Fruit fly (Drosophila melanogaster) whole organism, embryonic: ENCODE data around the gene CG15888.

Source experiments
- Antp ChIP-seq: fragments of 200-800 bp; sonication (Bioruptor generic); optimal IDR thresholded peaks from 3 replicates; lab custom pipeline; 2016; ENCODE audit warnings: missing biosample characterization, missing genetic modification characterization
- Atf3 ChIP-seq: fragments of 200-800 bp; sonication (Bioruptor generic); optimal IDR thresholded peaks from 3 replicates; lab custom pipeline; 2016; ENCODE audit warnings: missing biosample characterization, missing genetic modification characterization
- B-H2 ChIP-seq: fragments of 200-800 bp; sonication (Bioruptor generic); optimal IDR thresholded peaks from 2 replicates; lab custom pipeline; 2018; ENCODE audit warnings: missing biosample characterization, mild to moderate bottlenecking, missing genetic modification characterization
- Bdp1 ChIP-seq: fragments of 200-800 bp; sonication (Bioruptor generic); optimal IDR thresholded peaks from 3 replicates; lab custom pipeline; 2016; ENCODE audit warnings: missing biosample characterization, missing genetic modification characterization
- Blimp-1 ChIP-seq: fragments of 200-800 bp; sonication (Bioruptor generic); optimal IDR thresholded peaks from 3 replicates; lab custom pipeline; 2018; ENCODE audit warnings: missing biosample characterization, missing genetic modification characterization, mild to moderate bottlenecking, moderate library complexity, missing genetic modification reagents
- CG10462 ChIP-seq: fragments of 200-800 bp; sonication (Bioruptor generic); optimal IDR thresholded peaks from 2 replicates; lab custom pipeline; 2016; ENCODE audit warnings: missing biosample characterization, missing genetic modification characterization
- CG11456 ChIP-seq: fragments of 200-800 bp; sonication (Bioruptor generic); IDR thresholded peaks from 3 replicates; pipeline ENCODE4 v1.3.6; 2022; ENCODE audit warnings: missing biosample characterization, missing genetic modification characterization
- CG11696 ChIP-seq: fragments of 200-800 bp; sonication (Bioruptor generic); IDR thresholded peaks from 2 replicates; pipeline ENCODE4 v1.3.6; 2022; ENCODE audit warnings: missing biosample characterization, missing genetic modification characterization
- CG12071 ChIP-seq: fragments of 200-800 bp; sonication (Bioruptor generic); optimal IDR thresholded peaks from 3 replicates; lab custom pipeline; 2018; ENCODE audit warnings: missing biosample characterization, mild to moderate bottlenecking, missing genetic modification characterization
- CG14014 ChIP-seq: fragments of 200-800 bp; sonication (Bioruptor generic); IDR thresholded peaks from 2 replicates; pipeline ENCODE4 v1.3.6; 2022; ENCODE audit warnings: missing biosample characterization, missing genetic modification characterization
- CG1529 ChIP-seq: fragments of 200-800 bp; sonication (Bioruptor generic); optimal IDR thresholded peaks from 3 replicates; lab custom pipeline; 2018; ENCODE audit warnings: missing biosample characterization, missing genetic modification characterization
- CG18011 ChIP-seq: fragments of 200-800 bp; sonication (Bioruptor generic); optimal IDR thresholded peaks from 2 replicates; lab custom pipeline; 2017; ENCODE audit warnings: missing biosample characterization, missing genetic modification characterization, mild to moderate bottlenecking, moderate library complexity, missing genotype
- CG18262 ChIP-seq: fragments of 200-800 bp; optimal IDR thresholded peaks from 3 replicates; lab custom pipeline; 2019; ENCODE audit warnings: missing biosample characterization, mild to moderate bottlenecking, missing genetic modification characterization, moderate library complexity
- CG18599 ChIP-seq: fragments of 200-800 bp; sonication (Bioruptor generic); optimal IDR thresholded peaks from 3 replicates; lab custom pipeline; 2017; ENCODE audit warnings: missing biosample characterization, missing genetic modification characterization, mild to moderate bottlenecking, moderate library complexity, missing genetic modification reagents
- CG2712 ChIP-seq: fragments of 200-800 bp; optimal IDR thresholded peaks from 3 replicates; lab custom pipeline; 2019; ENCODE audit warnings: missing biosample characterization, mild to moderate bottlenecking, missing genetic modification characterization, moderate library complexity
- CG32532 ChIP-seq: fragments of 200-800 bp; sonication (Bioruptor generic); IDR thresholded peaks from 2 replicates; pipeline ENCODE4 v1.3.6; 2022; ENCODE audit warnings: missing biosample characterization, missing genetic modification characterization
- CG33213 ChIP-seq: fragments of 200-800 bp; sonication (Bioruptor generic); optimal IDR thresholded peaks from 3 replicates; lab custom pipeline; 2016; ENCODE audit warnings: missing biosample characterization, missing genetic modification characterization
- CG4282 ChIP-seq: fragments of 200-800 bp; sonication (Bioruptor generic); optimal IDR thresholded peaks from 2 replicates; lab custom pipeline; 2016; ENCODE audit warnings: missing biosample characterization, missing genetic modification characterization
- CG5245 ChIP-seq: fragments of 200-800 bp; sonication (Bioruptor generic); optimal IDR thresholded peaks from 3 replicates; lab custom pipeline; 2016; ENCODE audit warnings: missing biosample characterization, missing genetic modification characterization
- CG7745 ChIP-seq: fragments of 200-800 bp; sonication (Bioruptor generic); optimal IDR thresholded peaks from 2 replicates; lab custom pipeline; 2018; ENCODE audit warnings: missing biosample characterization, mild to moderate bottlenecking, missing genetic modification characterization, moderate library complexity
- CTCF ChIP-seq: fragments of 200-800 bp; sonication (Bioruptor generic); optimal IDR thresholded peaks from 2 replicates; lab custom pipeline; 2017; ENCODE audit warnings: missing biosample characterization, mild to moderate bottlenecking, missing genetic modification characterization, moderate library complexity
- Dfd ChIP-seq, 2 experiments: fragments of >200 bp; optimal IDR thresholded peaks; 2 replicates each; lab custom pipeline; 2017; ENCODE audit warnings: missing biosample characterization in 2 of 2, missing genetic modification characterization in 2 of 2
- Jarid2 ChIP-seq: fragments of 200-800 bp; sonication (Bioruptor generic); optimal IDR thresholded peaks from 3 replicates; lab custom pipeline; 2017; ENCODE audit warnings: mild to moderate bottlenecking, missing biosample characterization, missing genetic modification reagents, missing genetic modification characterization
- Lim3 ChIP-seq: fragments of 200-800 bp; sonication (Bioruptor generic); IDR thresholded peaks from 2 replicates; pipeline ENCODE4 v1.3.6; 2022; ENCODE audit warnings: missing biosample characterization, missing genetic modification characterization
- Mes4 ChIP-seq: fragments of 200-800 bp; sonication (Bioruptor generic); optimal IDR thresholded peaks from 2 replicates; lab custom pipeline; 2016; ENCODE audit warnings: missing biosample characterization, missing genetic modification characterization
- NC2α ChIP-seq: fragments of 200-800 bp; sonication (Bioruptor generic); optimal IDR thresholded peaks from 2 replicates; lab custom pipeline; 2016; ENCODE audit warnings: missing biosample characterization, missing genetic modification characterization
- NFAT ChIP-seq: fragments of 200-800 bp; sonication (Bioruptor generic); IDR thresholded peaks from 2 replicates; pipeline ENCODE4 v1.3.6; 2022; ENCODE audit warnings: missing biosample characterization, missing genetic modification characterization
- Nf-YC ChIP-seq: fragments of 200-800 bp; optimal IDR thresholded peaks from 3 replicates; lab custom pipeline; 2019; ENCODE audit warnings: missing biosample characterization, mild to moderate bottlenecking, missing genetic modification characterization, moderate library complexity
- Pdp1 ChIP-seq, 2 experiments: fragments of 200-800 bp; sonication (Bioruptor generic); optimal IDR thresholded peaks; 3 replicates each; lab custom pipeline; 2016; ENCODE audit warnings: missing biosample characterization in 2 of 2, missing genetic modification characterization in 2 of 2, mild to moderate bottlenecking in 1 of 2, moderate library complexity in 1 of 2
- Six4 ChIP-seq: fragments of 200-800 bp; sonication (Bioruptor generic); optimal IDR thresholded peaks from 2 replicates; lab custom pipeline; 2016; ENCODE audit warnings: missing biosample characterization, missing genetic modification characterization
- ci ChIP-seq: fragments of 200-800 bp; sonication (Bioruptor generic); IDR thresholded peaks from 3 replicates; pipeline ENCODE4 v1.3.6; 2022; ENCODE audit warnings: missing biosample characterization, missing genetic modification characterization
- dan ChIP-seq: fragments of 200-800 bp; sonication (Bioruptor generic); IDR thresholded peaks from 2 replicates; pipeline ENCODE4 v1.3.6; 2022; ENCODE audit warnings: missing biosample characterization, missing genetic modification characterization
- danr ChIP-seq: fragments of 200-800 bp; sonication (Bioruptor generic); IDR thresholded peaks from 2 replicates; pipeline ENCODE4 v1.3.6; 2022; ENCODE audit warnings: missing biosample characterization, missing genetic modification characterization
- dm ChIP-seq: fragments of 200-800 bp; sonication (Bioruptor generic); optimal IDR thresholded peaks from 3 replicates; lab custom pipeline; 2016; ENCODE audit warnings: missing biosample characterization, missing genetic modification characterization
- dysf ChIP-seq: fragments of 200-800 bp; sonication (Bioruptor generic); IDR thresholded peaks from 3 replicates; pipeline ENCODE4 v1.3.6; 2022; ENCODE audit warnings: missing biosample characterization, missing genetic modification characterization
- eve ChIP-seq, 2 experiments: fragments of >200 bp; optimal IDR thresholded peaks; 2 replicates each; lab custom pipeline; 2017; ENCODE audit warnings: missing biosample characterization in 2 of 2, missing genetic modification characterization in 2 of 2
- ind ChIP-seq: fragments of 200-800 bp; sonication (Bioruptor generic); optimal IDR thresholded peaks from 3 replicates; lab custom pipeline; 2016; ENCODE audit warnings: missing biosample characterization, missing genetic modification characterization
- lab ChIP-seq: fragments of 200-800 bp; sonication (Bioruptor generic); optimal IDR thresholded peaks from 3 replicates; lab custom pipeline; 2017; ENCODE audit warnings: missing biosample characterization, missing genetic modification characterization, mild to moderate bottlenecking, moderate library complexity, missing genetic modification reagents
- oc ChIP-seq: fragments of 200-800 bp; sonication (Bioruptor generic); optimal IDR thresholded peaks from 2 replicates; lab custom pipeline; 2018; ENCODE audit warnings: missing biosample characterization, mild to moderate bottlenecking, missing genetic modification characterization, moderate library complexity
- peb ChIP-seq: fragments of 200-800 bp; sonication (Bioruptor generic); IDR thresholded peaks from 2 replicates; pipeline ENCODE4 v1.3.6; 2022; ENCODE audit warnings: missing biosample characterization, missing genetic modification characterization
- ro ChIP-seq: fragments of 200-800 bp; sonication (Bioruptor generic); IDR thresholded peaks from 2 replicates; pipeline ENCODE4 v1.3.6; 2022; ENCODE audit warnings: missing biosample characterization, missing genetic modification characterization
- tio ChIP-seq: fragments of 200-800 bp; sonication (Bioruptor generic); optimal IDR thresholded peaks from 2 replicates; lab custom pipeline; 2017; ENCODE audit warnings: missing biosample characterization, missing genetic modification characterization, inconsistent platforms
- ttk ChIP-seq: fragments of 200-800 bp; sonication (Bioruptor generic); IDR thresholded peaks from 2 replicates; pipeline ENCODE4 v2.1.2; 2022; ENCODE audit warnings: missing biosample characterization, missing genetic modification characterization
- twi ChIP-seq: fragments of 200-800 bp; optimal IDR thresholded peaks from 2 replicates; lab custom pipeline; 2019; ENCODE audit warnings: missing biosample characterization, mild to moderate bottlenecking, missing genetic modification characterization, moderate library complexity
- unc-4 ChIP-seq: fragments of 200-800 bp; sonication (Bioruptor generic); IDR thresholded peaks from 2 replicates; pipeline ENCODE4 v1.3.6; 2022; ENCODE audit warnings: missing biosample characterization, missing genetic modification characterization; ENCODE audit not compliant: partially characterized antibody
- usp ChIP-seq: fragments of >200 bp; optimal IDR thresholded peaks from 2 replicates; lab custom pipeline; 2017; ENCODE audit warnings: missing biosample characterization, missing genetic modification characterization
- vfl ChIP-seq: fragments of 200-800 bp; sonication (Bioruptor generic); optimal IDR thresholded peaks from 2 replicates; lab custom pipeline; 2016; ENCODE audit warnings: missing biosample characterization, missing genetic modification characterization
- wdn ChIP-seq: fragments of 200-800 bp; sonication (Bioruptor generic); IDR thresholded peaks from 2 replicates; pipeline ENCODE4 v1.3.6; 2022; ENCODE audit warnings: missing biosample characterization, missing genetic modification characterization
- yki ChIP-seq: fragments of >200 bp; optimal IDR thresholded peaks from 3 replicates; lab custom pipeline; 2018
- zen ChIP-seq: fragments of 200-800 bp; sonication (Bioruptor generic); optimal IDR thresholded peaks from 3 replicates; lab custom pipeline; 2018; ENCODE audit warnings: missing biosample characterization, mild to moderate bottlenecking, missing genetic modification characterization, moderate library complexity

The CG15888 gene

DNA sequence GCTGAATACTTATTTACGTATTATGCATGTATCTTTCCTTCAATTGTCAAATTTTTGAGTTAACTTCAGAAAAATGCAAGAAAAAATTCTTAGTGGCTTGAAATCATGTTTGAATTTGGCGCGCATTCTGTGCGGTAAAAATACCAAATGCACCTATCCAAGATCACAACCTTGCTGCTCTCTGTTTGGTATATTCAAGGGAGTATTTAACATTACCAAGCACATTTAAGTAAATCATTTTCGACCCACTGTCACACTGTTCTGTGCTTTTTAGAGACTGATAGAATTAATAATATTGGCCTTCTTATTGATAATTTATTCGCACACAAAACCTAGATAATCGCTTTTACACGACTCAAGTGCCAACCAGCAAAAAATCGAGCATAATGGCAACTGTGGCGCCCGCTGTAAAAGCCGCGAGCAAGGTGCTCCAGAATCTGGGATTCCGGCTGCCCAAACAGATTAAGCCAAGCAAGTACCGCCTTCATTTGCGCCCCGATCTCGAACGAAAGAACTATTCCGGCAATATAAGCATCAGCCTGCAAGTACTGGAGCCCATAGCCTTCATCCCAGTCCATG lies 22.9 kb upstream of the CG15888 start (continued):
- peak; percentile 3 for TF ChIP-seq oc
- TF ChIP-seq Dfd (GFP tag; optimal IDR thresholded peaks at IDR 0.05; lab: Kevin White, UChicago): no peak
- no peak for TF ChIP-seq CG32532 (GFP tag; lab: Robert Waterston, UW)
- TF ChIP-seq Bdp1: no peak
- TF ChIP-seq Mes4 (GFP tag; lab: Kevin White, UChicago): no peak
- TF ChIP-seq zen: peak; percentile 23
- no peak for TF ChIP-seq CG11696 (GFP tag; lab: Robert Waterston, UW)
- no peak for TF ChIP-seq NC2α
- TF ChIP-seq CG5245: no peak
- TF ChIP-seq Lim3 (GFP tag; lab: Robert Waterston, UW): no peak
- no peak for TF ChIP-seq ind (GFP tag; lab: Kevin White, UChicago)

DNA sequence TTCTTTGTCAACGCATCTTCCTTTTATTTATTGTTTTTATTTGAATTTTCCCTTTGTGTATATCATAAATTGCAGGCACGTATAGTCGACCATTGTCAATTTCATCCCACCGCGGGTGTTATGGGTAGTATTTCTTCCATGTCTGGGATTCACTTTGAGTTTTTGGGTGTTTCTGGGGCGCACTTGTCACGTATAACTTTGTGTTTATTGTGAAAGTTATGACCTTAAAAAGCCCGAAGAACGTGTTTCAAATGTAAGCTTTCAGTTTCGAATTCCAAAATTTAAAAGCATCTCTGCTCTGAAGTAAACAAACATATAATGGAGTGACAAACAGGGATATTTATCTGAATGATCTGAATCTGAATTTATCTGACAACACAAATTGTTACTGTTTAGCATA lies 20.3 kb upstream of the CG15888 start:
- peak; percentile 74 for TF ChIP-seq Blimp-1
- TF ChIP-seq tio (GFP tag; lab: Kevin White, UChicago): no peak

DNA sequence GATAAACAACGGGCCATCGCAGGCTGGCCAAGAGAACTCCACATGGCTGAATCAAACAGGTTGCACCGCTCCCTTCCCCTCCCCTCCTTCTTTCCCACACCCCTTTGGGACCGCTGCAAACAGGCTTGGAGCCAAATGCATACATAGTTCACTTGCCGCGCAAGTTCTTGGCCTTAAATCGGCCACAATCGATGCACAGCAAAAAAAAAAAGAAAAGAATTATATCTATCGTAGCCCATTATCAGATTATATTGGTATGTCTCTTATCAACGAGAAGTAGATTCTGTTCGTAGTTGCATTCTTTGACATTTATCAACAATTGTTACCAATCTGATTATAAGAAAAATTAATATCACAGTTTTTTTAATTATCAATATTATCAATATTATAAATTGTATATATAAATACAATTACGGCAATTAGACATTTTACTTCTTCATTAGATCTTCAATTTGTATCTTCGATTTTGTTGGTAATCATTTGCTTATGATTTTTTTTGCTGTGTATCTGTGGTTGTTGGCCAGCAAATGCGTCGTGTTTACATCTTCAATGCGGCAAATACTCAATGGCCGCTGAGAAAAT lies 19.1 kb upstream of the CG15888 start:
- TF ChIP-seq unc-4 (GFP tag; lab: Robert Waterston, UW) (no peak), wdn (GFP tag; lab: Robert Waterston, UW) (no peak), peb (GFP tag; lab: Robert Waterston, UW) (0 out of 2 replicates have a peak, but pooled peaks have one; percentile 9), twi (tag; lab: Kevin White, UChicago) (peak; percentile 15), Six4 (GFP tag; lab: Kevin White, UChicago) (peak; percentile 33), dm (no peak), Atf3 (GFP tag; lab: Kevin White, UChicago) (no peak), yki (lab: Kevin White, UChicago) (no peak), CG11696 (GFP tag; lab: Robert Waterston, UW) (no peak), CG2712 (tag; lab: Kevin White, UChicago) (peak; percentile 84), eve (GFP tag; optimal IDR thresholded peaks at IDR 0.05; lab: Kevin White, UChicago) (no peak), CG18262 (peak; percentile 85), vfl (no peak), dysf (GFP tag; lab: Robert Waterston, UW) (no peak), Pdp1 (GFP tag; optimal IDR thresholded peaks at IDR 0.05; lab: Kevin White, UChicago) (no peak), CG18011 (GFP tag; lab: Kevin White, UChicago) (no peak), ttk (GFP tag; lab: Robert Waterston, UW) (no peak), CG7745 (no peak), CG11456 (GFP tag; lab: Robert Waterston, UW) (0 out of 3 replicates have a peak, but pooled peaks have one; percentile 58), dan (no peak), CG12071 (GFP tag; lab: Kevin White, UChicago) (no peak), danr (GFP tag; lab: Robert Waterston, UW) (no peak), CG10462 (GFP tag; lab: Kevin White, UChicago) (no peak), B-H2 (GFP tag; lab: Kevin White, UChicago) (no peak), CG4282 (GFP tag; lab: Kevin White, UChicago) (no peak), CG18599 (GFP tag; lab: Kevin White, UChicago) (no peak), Antp (GFP tag; lab: Kevin White, UChicago) (no peak), lab (GFP tag; lab: Kevin White, UChicago) (no peak), CG1529 (GFP tag; lab: Kevin White, UChicago) (no peak), Nf-YC (tag; lab: Kevin White, UChicago) (no peak), ci (GFP tag; lab: Robert Waterston, UW) (no peak), Jarid2 (GFP tag; lab: Kevin White, UChicago) (no peak), usp (no peak), CG33213 (no peak), ro (GFP tag; lab: Robert Waterston, UW) (no peak), CTCF (GFP tag; lab: Kevin White, UChicago) (no peak), NFAT (no peak), CG14014 (no peak)
